Worm (Caenorhabditis elegans) whole organism, L3 larva: ENCODE results near the gene str-170.

ENCODE experiments used
- R02D3.7 ChIP-seq: fragments of 150-350 bp; optimal IDR thresholded peaks from 2 replicates; lab custom pipeline; 2014; ENCODE audit warnings: missing biosample characterization, missing genetic modification characterization
- aly-2 ChIP-seq: fragments of 150-350 bp; optimal IDR thresholded peaks from 2 replicates; lab custom pipeline; 2014; ENCODE audit warnings: missing biosample characterization, missing genetic modification characterization
- ama-1 ChIP-seq: fragments of 150-350 bp; optimal IDR thresholded peaks from 2 replicates; lab custom pipeline; 2018
- ceh-16 ChIP-seq: sonication (generic microtip); optimal IDR thresholded peaks from 2 replicates; lab custom pipeline; 2017; ENCODE audit warnings: missing biosample characterization, missing genetic modification characterization
- ceh-28 ChIP-seq: fragments of 150-350 bp; optimal IDR thresholded peaks from 2 replicates; lab custom pipeline; 2014; ENCODE audit warnings: missing biosample characterization, missing genetic modification reagents, missing genetic modification characterization
- ceh-82 ChIP-seq: fragments of 150-350 bp; optimal IDR thresholded peaks from 2 replicates; lab custom pipeline; 2014; ENCODE audit warnings: missing biosample characterization, missing genetic modification characterization
- ceh-9 ChIP-seq: sonication (generic microtip); optimal IDR thresholded peaks from 2 replicates; lab custom pipeline; 2018; ENCODE audit warnings: missing biosample characterization, missing genetic modification characterization
- daf-12 ChIP-seq: fragments of 150-350 bp; optimal IDR thresholded peaks from 2 replicates; lab custom pipeline; 2014; ENCODE audit warnings: missing biosample characterization, missing genetic modification reagents, missing genetic modification characterization
- elt-1 ChIP-seq: fragments of 150-350 bp; optimal IDR thresholded peaks from 2 replicates; lab custom pipeline; 2014; ENCODE audit warnings: missing biosample characterization, missing genetic modification characterization
- elt-3 ChIP-seq, 3 experiments: fragments of 150-350 bp in 1 of 3; sonication (generic microtip) in 2 of 3; optimal IDR thresholded peaks; 2 replicates in 2 of 3; 4 replicates in 1 of 3; lab custom pipeline; 2014 to 2017; ENCODE audit warnings: missing biosample characterization in 3 of 3, missing genetic modification characterization in 3 of 3
- eor-1 ChIP-seq, 2 experiments: fragments of 150-350 bp; optimal IDR thresholded peaks; 2 replicates each; lab custom pipeline; 2014 to 2018; ENCODE audit warnings: missing biosample characterization in 2 of 2, missing genetic modification characterization in 2 of 2
- fkh-10 ChIP-seq: sonication (generic microtip); optimal IDR thresholded peaks from 2 replicates; lab custom pipeline; 2017; ENCODE audit warnings: missing biosample characterization, missing genetic modification reagents, missing genetic modification characterization
- fos-1 ChIP-seq: fragments of 150-350 bp; optimal IDR thresholded peaks from 2 replicates; lab custom pipeline; 2014; ENCODE audit warnings: missing biosample characterization, missing genetic modification characterization
- hmg-11 ChIP-seq: sonication (generic microtip); optimal IDR thresholded peaks from 2 replicates; lab custom pipeline; 2016; ENCODE audit warnings: missing genetic modification characterization, missing compliant biosample characterization
- jun-1 ChIP-seq: fragments of 150-350 bp; optimal IDR thresholded peaks from 2 replicates; lab custom pipeline; 2014; ENCODE audit warnings: missing biosample characterization, missing genetic modification reagents, missing genetic modification characterization
- lin-15B ChIP-seq: fragments of 150-350 bp; optimal IDR thresholded peaks from 2 replicates; lab custom pipeline; 2014; ENCODE audit warnings: missing biosample characterization, missing genetic modification characterization
- lin-39 ChIP-seq: fragments of 150-350 bp; optimal IDR thresholded peaks from 2 replicates; lab custom pipeline; 2018; ENCODE audit warnings: missing biosample characterization, missing genetic modification reagents, missing genetic modification characterization
- lsy-12 ChIP-seq: sonication (generic microtip); optimal IDR thresholded peaks from 2 replicates; lab custom pipeline; 2016; ENCODE audit warnings: mild to moderate bottlenecking, missing genetic modification characterization, missing compliant biosample characterization
- mdl-1 ChIP-seq: fragments of 150-350 bp; optimal IDR thresholded peaks from 2 replicates; lab custom pipeline; 2014; ENCODE audit warnings: missing biosample characterization, missing genetic modification characterization
- mml-1 ChIP-seq: fragments of 150-350 bp; sonication (generic microtip); optimal IDR thresholded peaks from 3 replicates; lab custom pipeline; 2014; ENCODE audit warnings: missing biosample characterization, missing genetic modification characterization
- nfya-1 ChIP-seq: sonication (generic microtip); optimal IDR thresholded peaks from 2 replicates; lab custom pipeline; 2017; ENCODE audit warnings: missing genetic modification characterization, mild to moderate bottlenecking, missing compliant biosample characterization, antibody characterized with exemption, moderate library complexity; ENCODE audit not compliant: insufficient read depth
- nhr-11 ChIP-seq: fragments of 150-350 bp; optimal IDR thresholded peaks from 2 replicates; lab custom pipeline; 2014; ENCODE audit warnings: missing biosample characterization, missing genetic modification characterization
- nhr-12 ChIP-seq: fragments of 150-350 bp; optimal IDR thresholded peaks from 2 replicates; lab custom pipeline; 2014; ENCODE audit warnings: missing biosample characterization, missing genetic modification characterization
- nhr-23 ChIP-seq: fragments of 150-350 bp; optimal IDR thresholded peaks from 2 replicates; lab custom pipeline; 2014; ENCODE audit warnings: missing biosample characterization, missing genetic modification reagents, missing genetic modification characterization
- nhr-25 ChIP-seq: sonication (generic microtip); optimal IDR thresholded peaks from 2 replicates; lab custom pipeline; 2017; ENCODE audit warnings: missing biosample characterization, missing genetic modification characterization
- nhr-28 ChIP-seq: fragments of 150-350 bp; optimal IDR thresholded peaks from 2 replicates; lab custom pipeline; 2014; ENCODE audit warnings: missing biosample characterization, missing genetic modification characterization
- nhr-43 ChIP-seq: sonication (generic microtip); optimal IDR thresholded peaks from 2 replicates; lab custom pipeline; 2016; ENCODE audit warnings: mild to moderate bottlenecking, missing genetic modification characterization, missing compliant biosample characterization; ENCODE audit not compliant: poor library complexity, severe bottlenecking
- nhr-67 ChIP-seq: fragments of 150-350 bp; optimal IDR thresholded peaks from 2 replicates; lab custom pipeline; 2014; ENCODE audit warnings: missing biosample characterization, missing genetic modification characterization
- nhr-77 ChIP-seq: fragments of 150-350 bp; optimal IDR thresholded peaks from 2 replicates; lab custom pipeline; 2014; ENCODE audit warnings: missing biosample characterization, missing genetic modification characterization
- pha-4 ChIP-seq: fragments of 150-350 bp; optimal IDR thresholded peaks from 2 replicates; lab custom pipeline; 2014; ENCODE audit warnings: missing biosample characterization, missing genetic modification reagents, missing genetic modification characterization
- pqm-1 ChIP-seq: fragments of 150-350 bp; optimal IDR thresholded peaks from 2 replicates; lab custom pipeline; 2017; ENCODE audit warnings: missing biosample characterization, missing genetic modification characterization, inconsistent platforms
- sea-2 ChIP-seq: fragments of 150-350 bp; sonication (generic microtip); optimal IDR thresholded peaks from 4 replicates; lab custom pipeline; 2014; ENCODE audit warnings: missing biosample characterization, missing genetic modification reagents, missing genetic modification characterization
- skn-1 ChIP-seq: fragments of 150-350 bp; optimal IDR thresholded peaks from 2 replicates; lab custom pipeline; 2014; ENCODE audit warnings: missing biosample characterization, missing genetic modification characterization
- snpc-4 ChIP-seq: fragments of 150-350 bp; optimal IDR thresholded peaks from 2 replicates; lab custom pipeline; 2014; ENCODE audit warnings: missing biosample characterization, missing genetic modification characterization
- tbx-2 ChIP-seq: sonication (generic microtip); optimal IDR thresholded peaks from 2 replicates; lab custom pipeline; 2016; ENCODE audit warnings: mild to moderate bottlenecking, missing genetic modification characterization, missing compliant biosample characterization
- unc-39 ChIP-seq: sonication (generic microtip); optimal IDR thresholded peaks from 4 replicates; lab custom pipeline; 2017; ENCODE audit warnings: missing biosample characterization, missing genetic modification characterization
- unc-62 ChIP-seq: fragments of 150-350 bp; sonication (generic microtip); optimal IDR thresholded peaks from 4 replicates; lab custom pipeline; 2014; ENCODE audit warnings: missing biosample characterization, missing genetic modification reagents, missing genetic modification characterization
- zag-1 ChIP-seq: fragments of 150-350 bp; optimal IDR thresholded peaks from 2 replicates; lab custom pipeline; 2014; ENCODE audit warnings: missing biosample characterization, missing genetic modification characterization
- ztf-11 ChIP-seq: fragments of 150-350 bp; optimal IDR thresholded peaks from 2 replicates; lab custom pipeline; 2014; ENCODE audit warnings: missing biosample characterization, missing genetic modification characterization

The str-170 gene

ce11 chrIV:4861449-4861848 lies 15.8 kb upstream of the str-170 start, which contains the start of the genes Y17G9A.4 and str-173:
TSS of gene Y17G9A.4 (minus strand) at chrIV:4861549.
TSS of gene str-173 (plus strand) at chrIV:4861773.
- TF ChIP-seq lin-15B = no peak
- TF ChIP-seq ceh-16 (tag; lab: Kevin White, UChicago) = no peak
- TF ChIP-seq jun-1 (tag; lab: Kevin White, UChicago) = no peak
- TF ChIP-seq unc-39 (tag; lab: Kevin White, UChicago) = no peak
- no peak for TF ChIP-seq ztf-11 (tag; lab: Kevin White, UChicago)
- TF ChIP-seq, all 47 proteins: peak for 0

- TF ChIP-seq nhr-11 (tag; lab: Kevin White, UChicago) (no peak), nhr-23 (tag; lab: Kevin White, UChicago) (no peak), pha-4 (tag; lab: Kevin White, UChicago) (no peak), sea-2 (GFP tag; lab: Kevin White, UChicago) (no peak), skn-1 (tag; lab: Kevin White, UChicago) (no peak), nhr-77 (tag; lab: Kevin White, UChicago) (no peak), mml-1 (tag; lab: Kevin White, UChicago) (no peak), nfya-1 (no peak), ceh-16 (tag; lab: Kevin White, UChicago) (no peak), elt-3 (tag; optimal IDR thresholded peaks at IDR 0.05; lab: Kevin White, UChicago) (no peak)
- TF ChIP-seq, all 47 proteins: peak for 0
These were observed 12.7 kb upstream of the str-170 start for ce11 chrIV:4864524-4864923.

ce11 chrIV:4866599-4866998 lies 10.6 kb upstream of the str-170 start:
- no peak for TF ChIP-seq mdl-1
- no peak for TF ChIP-seq nhr-12 (tag; lab: Kevin White, UChicago)
- no peak for TF ChIP-seq nhr-11 (tag; lab: Kevin White, UChicago)
- TF ChIP-seq nhr-25 (tag; lab: Kevin White, UChicago) = no peak
- no peak for TF ChIP-seq eor-1 (tag; optimal IDR thresholded peaks at IDR 0.05; lab: Kevin White, UChicago)
- no peak for TF ChIP-seq ceh-28 (tag; lab: Kevin White, UChicago)
- TF ChIP-seq lin-15B = no peak
- no peak for TF ChIP-seq nfya-1
- TF ChIP-seq ceh-9 (tag; lab: Kevin White, UChicago) = no peak
- no peak for TF ChIP-seq fos-1 (tag; lab: Kevin White, UChicago)
- TF ChIP-seq zag-1 (tag; lab: Kevin White, UChicago) = no peak
- no peak for TF ChIP-seq aly-2
- TF ChIP-seq pqm-1 = no peak
- TF ChIP-seq tbx-2 (tag; lab: Kevin White, UChicago) = no peak
- no peak for TF ChIP-seq lin-39 (tag; lab: Kevin White, UChicago)
- no peak for TF ChIP-seq unc-39 (tag; lab: Kevin White, UChicago)

- TF ChIP-seq nhr-43 = no peak
- TF ChIP-seq fos-1 (tag; lab: Kevin White, UChicago) = no peak
- TF ChIP-seq fkh-10 (GFP tag; lab: Kevin White, UChicago) = no peak
- no peak for TF ChIP-seq ceh-28 (tag; lab: Kevin White, UChicago)
- no peak for TF ChIP-seq sea-2 (GFP tag; lab: Kevin White, UChicago)
- no peak for TF ChIP-seq nhr-23 (tag; lab: Kevin White, UChicago)
- TF ChIP-seq hmg-11 (tag; lab: Kevin White, UChicago) = no peak
- no peak for TF ChIP-seq skn-1 (tag; lab: Kevin White, UChicago)
- TF ChIP-seq nhr-11 (tag; lab: Kevin White, UChicago) = no peak
- no peak for TF ChIP-seq nhr-28 (tag; lab: Kevin White, UChicago)
- TF ChIP-seq aly-2 = no peak
- no peak for TF ChIP-seq daf-12 (tag; lab: Kevin White, UChicago)
- no peak for TF ChIP-seq elt-1 (tag; lab: Kevin White, UChicago)
- TF ChIP-seq ceh-16 (tag; lab: Kevin White, UChicago) = no peak
- TF ChIP-seq lsy-12 (tag; lab: Kevin White, UChicago) = no peak
- TF ChIP-seq, all 47 proteins: peak for 0
These were observed 9.6 kb upstream of the str-170 start, which contains the start of gene str-172 for ce11 chrIV:4867610-4868009. TSS of gene str-172 (minus strand) at chrIV:4867710.

ce11 chrIV:4870546-4870945 lies 6.7 kb upstream of the str-170 start, which contains the start of gene str-175:
TSS of gene str-175 (minus strand) at chrIV:4870646.
- TF ChIP-seq lin-39 (tag; lab: Kevin White, UChicago) = no peak
- TF ChIP-seq R02D3.7 (tag; lab: Kevin White, UChicago) = no peak
- no peak for TF ChIP-seq mml-1 (tag; lab: Kevin White, UChicago)
- no peak for TF ChIP-seq mdl-1
- no peak for TF ChIP-seq unc-62 (GFP tag; lab: Kevin White, UChicago)
- no peak for TF ChIP-seq jun-1 (tag; lab: Kevin White, UChicago)
- TF ChIP-seq ceh-16 (tag; lab: Kevin White, UChicago) = no peak
- TF ChIP-seq ceh-9 (tag; lab: Kevin White, UChicago) = no peak
- TF ChIP-seq pqm-1 = no peak
- no peak for TF ChIP-seq ama-1
- TF ChIP-seq nhr-12 (tag; lab: Kevin White, UChicago) = no peak
- TF ChIP-seq aly-2 = no peak
- TF ChIP-seq snpc-4 (tag; lab: Kevin White, UChicago) = no peak
- no peak for TF ChIP-seq fos-1 (tag; lab: Kevin White, UChicago)
- TF ChIP-seq nhr-67 (tag; lab: Kevin White, UChicago) = no peak
- TF ChIP-seq elt-1 (tag; lab: Kevin White, UChicago) = no peak
- TF ChIP-seq tbx-2 (tag; lab: Kevin White, UChicago) = no peak
- TF ChIP-seq pha-4 (tag; lab: Kevin White, UChicago) = no peak
- TF ChIP-seq ceh-82 (tag; lab: Kevin White, UChicago) = no peak
